Fruit fly (Drosophila melanogaster) whole organism, embryonic: ENCODE data around the gene Use1.

Experiments
- Ada2b ChIP-seq: fragments of 200-800 bp; sonication (Bioruptor generic); IDR thresholded peaks from 2 replicates; pipeline ENCODE4 v1.3.6; 2022; ENCODE audit warnings: missing biosample characterization, missing genetic modification characterization
- Awh ChIP-seq: fragments of 200-800 bp; sonication (Bioruptor generic); IDR thresholded peaks from 2 replicates; pipeline ENCODE4, ENCODE4 v1.3.6; 2022; ENCODE audit warnings: missing biosample characterization, missing genetic modification characterization
- BEAF-32 ChIP-seq: fragments of 200-800 bp; sonication (Bioruptor generic); optimal IDR thresholded peaks from 3 replicates; lab custom pipeline; 2017; ENCODE audit warnings: missing biosample characterization, missing genetic modification characterization, mild to moderate bottlenecking, moderate library complexity, missing genetic modification reagents
- CG10366 ChIP-seq: fragments of 200-800 bp; sonication (Bioruptor generic); IDR thresholded peaks from 2 replicates; pipeline ENCODE4 v1.3.6; 2022; ENCODE audit warnings: missing biosample characterization, missing genetic modification characterization
- CG12104 ChIP-seq: fragments of 200-800 bp; sonication (Bioruptor generic); optimal IDR thresholded peaks from 3 replicates; lab custom pipeline; 2016; ENCODE audit warnings: missing biosample characterization, missing genetic modification characterization
- CG12236 ChIP-seq: fragments of 200-800 bp; sonication (Bioruptor generic); optimal IDR thresholded peaks from 2 replicates; lab custom pipeline; 2016; ENCODE audit warnings: missing biosample characterization, missing genetic modification characterization
- CG1233 ChIP-seq: fragments of 200-800 bp; sonication (Bioruptor generic); optimal IDR thresholded peaks from 4 replicates; lab custom pipeline; 2018; ENCODE audit warnings: missing biosample characterization, mild to moderate bottlenecking, missing genetic modification characterization
- CG13775 ChIP-seq: fragments of 200-800 bp; sonication (Bioruptor generic); optimal IDR thresholded peaks from 3 replicates; lab custom pipeline; 2017; ENCODE audit warnings: missing biosample characterization, mild to moderate bottlenecking, missing genetic modification characterization
- CG17829 ChIP-seq: fragments of 200-800 bp; optimal IDR thresholded peaks from 2 replicates; lab custom pipeline; 2019; ENCODE audit warnings: missing biosample characterization, mild to moderate bottlenecking, missing genetic modification characterization, moderate library complexity
- CG1832 ChIP-seq: fragments of 200-800 bp; sonication (Bioruptor generic); optimal IDR thresholded peaks from 2 replicates; lab custom pipeline; 2017; ENCODE audit warnings: missing biosample characterization, mild to moderate bottlenecking, missing genetic modification characterization, inconsistent platforms
- CG18476 ChIP-seq: fragments of 200-800 bp; sonication (Bioruptor generic); optimal IDR thresholded peaks from 2 replicates; lab custom pipeline; 2016; ENCODE audit warnings: missing biosample characterization, mild to moderate bottlenecking, missing genetic modification characterization
- CG18619 ChIP-seq: fragments of 200-800 bp; sonication (Bioruptor generic); optimal IDR thresholded peaks from 3 replicates; lab custom pipeline; 2017; ENCODE audit warnings: missing biosample characterization, mild to moderate bottlenecking, missing genetic modification characterization
- CG2712 ChIP-seq: fragments of 200-800 bp; optimal IDR thresholded peaks from 3 replicates; lab custom pipeline; 2019; ENCODE audit warnings: missing biosample characterization, mild to moderate bottlenecking, missing genetic modification characterization, moderate library complexity
- CG31365 ChIP-seq: fragments of 200-800 bp; sonication (Bioruptor generic); optimal IDR thresholded peaks from 2 replicates; lab custom pipeline; 2018; ENCODE audit warnings: missing biosample characterization, mild to moderate bottlenecking, missing genetic modification characterization
- CG31441 ChIP-seq: fragments of 200-800 bp; sonication (Bioruptor generic); IDR thresholded peaks from 2 replicates; pipeline ENCODE4 v1.3.6; 2022; ENCODE audit warnings: missing biosample characterization, missing genetic modification characterization
- CG34376 ChIP-seq: fragments of 200-800 bp; sonication (Bioruptor generic); optimal IDR thresholded peaks from 2 replicates; lab custom pipeline; 2018; ENCODE audit warnings: missing biosample characterization, mild to moderate bottlenecking, missing genetic modification characterization
- CG7357 ChIP-seq: fragments of 200-800 bp; sonication (Bioruptor generic); IDR thresholded peaks from 3 replicates; pipeline ENCODE4 v1.3.6; 2022; ENCODE audit warnings: missing biosample characterization, missing genetic modification characterization
- CG7745 ChIP-seq: fragments of 200-800 bp; sonication (Bioruptor generic); optimal IDR thresholded peaks from 2 replicates; lab custom pipeline; 2018; ENCODE audit warnings: missing biosample characterization, mild to moderate bottlenecking, missing genetic modification characterization, moderate library complexity
- CG9727 ChIP-seq: fragments of 200-800 bp; sonication (Bioruptor generic); optimal IDR thresholded peaks from 3 replicates; lab custom pipeline; 2017; ENCODE audit warnings: missing biosample characterization, mild to moderate bottlenecking, missing genetic modification characterization
- CG9932 ChIP-seq: fragments of 200-800 bp; sonication (Bioruptor generic); IDR thresholded peaks from 2 replicates; pipeline ENCODE4 v1.3.6; 2022; ENCODE audit warnings: missing biosample characterization, missing genetic modification characterization
- CkIIα-i1 ChIP-seq: fragments of 200-800 bp; sonication (Bioruptor generic); IDR thresholded peaks from 2 replicates; pipeline ENCODE4 v1.3.6; 2022; ENCODE audit warnings: missing biosample characterization, missing genetic modification characterization
- CoRest ChIP-seq: fragments of 200-800 bp; sonication (Bioruptor generic); optimal IDR thresholded peaks from 3 replicates; lab custom pipeline; 2018; ENCODE audit warnings: missing biosample characterization, mild to moderate bottlenecking, missing genetic modification characterization, moderate library complexity
- CrebB ChIP-seq: fragments of 200-800 bp; sonication (Bioruptor generic); optimal IDR thresholded peaks from 3 replicates; lab custom pipeline; 2018; ENCODE audit warnings: missing biosample characterization, mild to moderate bottlenecking, missing genetic modification characterization
- Dp ChIP-seq: fragments of 200-800 bp; sonication (Bioruptor generic); optimal IDR thresholded peaks from 2 replicates; lab custom pipeline; 2018; ENCODE audit warnings: missing biosample characterization, mild to moderate bottlenecking, missing genetic modification characterization, moderate library complexity
- Elba2 ChIP-seq: fragments of 200-800 bp; sonication (Bioruptor generic); optimal IDR thresholded peaks from 3 replicates; lab custom pipeline; 2016; ENCODE audit warnings: missing biosample characterization, missing genetic modification characterization
- HLH54F ChIP-seq: fragments of 200-800 bp; sonication (Bioruptor generic); optimal IDR thresholded peaks from 3 replicates; lab custom pipeline; 2016; ENCODE audit warnings: missing biosample characterization, missing genetic modification characterization
- Hr39 ChIP-seq: fragments of >200 bp; optimal IDR thresholded peaks from 2 replicates; lab custom pipeline; 2017
- Meics ChIP-seq: fragments of 200-800 bp; sonication (Bioruptor generic); optimal IDR thresholded peaks from 2 replicates; lab custom pipeline; 2017; ENCODE audit warnings: missing biosample characterization, mild to moderate bottlenecking, missing genetic modification characterization
- Myb ChIP-seq: fragments of 200-800 bp; sonication (Bioruptor generic); optimal IDR thresholded peaks from 2 replicates; lab custom pipeline; 2016; ENCODE audit warnings: missing biosample characterization, missing genetic modification characterization
- NC2β ChIP-seq: fragments of 200-800 bp; sonication (Bioruptor generic); optimal IDR thresholded peaks from 2 replicates; lab custom pipeline; 2016; ENCODE audit warnings: missing biosample characterization, missing genetic modification characterization
- Oaz ChIP-seq: fragments of 200-800 bp; sonication (Bioruptor generic); IDR thresholded peaks from 2 replicates; pipeline ENCODE4 v1.3.6; 2022; ENCODE audit warnings: missing biosample characterization, missing genetic modification characterization
- Rfx ChIP-seq: fragments of 200-800 bp; sonication (Bioruptor generic); IDR thresholded peaks from 2 replicates; pipeline ENCODE4 v1.3.6; 2022; ENCODE audit warnings: missing biosample characterization, missing genetic modification characterization
- Trl ChIP-seq, 3 experiments: fragments of >200 bp in 2 of 3; fragments of 200-800 bp in 1 of 3; sonication (Bioruptor generic) in 1 of 3; optimal IDR thresholded peaks; 2 replicates in 1 of 3; 3 replicates in 2 of 3; lab custom pipeline; 2016 to 2017; ENCODE audit warnings: missing biosample characterization in 1 of 3, missing genetic modification characterization in 1 of 3
- Vsx1 ChIP-seq: fragments of 200-800 bp; sonication (Bioruptor generic); optimal IDR thresholded peaks from 2 replicates; lab custom pipeline; 2017; ENCODE audit warnings: missing biosample characterization, mild to moderate bottlenecking, missing genetic modification characterization, missing genetic modification reagents
- ase ChIP-seq: fragments of 200-800 bp; sonication (Bioruptor generic); IDR thresholded peaks from 3 replicates; pipeline ENCODE4 v1.3.6; 2022; ENCODE audit warnings: missing biosample characterization, missing genetic modification characterization
- az2 ChIP-seq: fragments of 200-800 bp; sonication (Bioruptor generic); optimal IDR thresholded peaks from 3 replicates; lab custom pipeline; 2016; ENCODE audit warnings: missing biosample characterization, missing genetic modification characterization
- cas ChIP-seq: fragments of 200-800 bp; sonication (Bioruptor generic); IDR thresholded peaks from 2 replicates; pipeline ENCODE4 v1.3.6; 2022; ENCODE audit warnings: missing biosample characterization, missing genetic modification characterization
- chm ChIP-seq: fragments of 200-800 bp; sonication (Bioruptor generic); IDR thresholded peaks from 2 replicates; pipeline ENCODE4 v1.3.6; 2022; ENCODE audit warnings: missing biosample characterization, missing genetic modification characterization
- dpn ChIP-seq, 2 experiments: fragments of 200-800 bp; sonication (Bioruptor generic); optimal IDR thresholded peaks; 3 replicates each; lab custom pipeline; 2016; ENCODE audit warnings: missing biosample characterization in 2 of 2, missing genetic modification characterization in 2 of 2
- gt ChIP-seq: fragments of 200-800 bp; sonication (Bioruptor generic); IDR thresholded peaks from 2 replicates; pipeline ENCODE4 v1.3.6; 2022; ENCODE audit warnings: missing biosample characterization, missing genetic modification characterization
- hb ChIP-seq: fragments of 200-800 bp; sonication (Bioruptor generic); IDR thresholded peaks from 3 replicates; pipeline ENCODE4 v1.3.6; 2022; ENCODE audit warnings: missing biosample characterization, missing genetic modification characterization; ENCODE audit not compliant: partially characterized antibody
- her ChIP-seq: fragments of 200-800 bp; sonication (Bioruptor generic); optimal IDR thresholded peaks from 2 replicates; lab custom pipeline; 2016; ENCODE audit warnings: missing biosample characterization, missing genetic modification characterization
- inv ChIP-seq: fragments of 200-800 bp; sonication (Bioruptor generic); IDR thresholded peaks from 2 replicates; pipeline ENCODE4 v1.3.6; 2022; ENCODE audit warnings: missing biosample characterization, missing genetic modification characterization; ENCODE audit not compliant: partially characterized antibody
- phol ChIP-seq: fragments of 200-800 bp; sonication (Bioruptor generic); optimal IDR thresholded peaks from 3 replicates; lab custom pipeline; 2018; ENCODE audit warnings: missing biosample characterization, mild to moderate bottlenecking, missing genetic modification characterization, moderate library complexity
- sens ChIP-seq: fragments of 200-800 bp; sonication (Bioruptor generic); peaks from one replicate; lab custom pipeline; 2016; ENCODE audit warnings: missing biosample characterization, missing genetic modification characterization
- slbo ChIP-seq: fragments of 200-800 bp; sonication (Bioruptor generic); IDR thresholded peaks from 2 replicates; pipeline ENCODE4 v1.3.6; 2022; ENCODE audit warnings: missing biosample characterization, missing genetic modification characterization
- so ChIP-seq: fragments of 200-800 bp; sonication (Bioruptor generic); IDR thresholded peaks from 3 replicates; pipeline ENCODE4 v1.3.6; 2022; ENCODE audit warnings: missing biosample characterization, missing genetic modification characterization
- sr ChIP-seq: fragments of 200-800 bp; sonication (Bioruptor generic); IDR thresholded peaks from 3 replicates; pipeline ENCODE4 v1.3.6; 2022; ENCODE audit warnings: missing biosample characterization, missing genetic modification characterization
- twi ChIP-seq: fragments of 200-800 bp; optimal IDR thresholded peaks from 2 replicates; lab custom pipeline; 2019; ENCODE audit warnings: missing biosample characterization, mild to moderate bottlenecking, missing genetic modification characterization, moderate library complexity
- zen2 ChIP-seq: fragments of 200-800 bp; sonication (Bioruptor generic); IDR thresholded peaks from 3 replicates; pipeline ENCODE4 v1.3.6; 2022; ENCODE audit warnings: missing biosample characterization, missing genetic modification characterization; ENCODE audit not compliant: partially characterized antibody

The Use1 gene

DNA sequence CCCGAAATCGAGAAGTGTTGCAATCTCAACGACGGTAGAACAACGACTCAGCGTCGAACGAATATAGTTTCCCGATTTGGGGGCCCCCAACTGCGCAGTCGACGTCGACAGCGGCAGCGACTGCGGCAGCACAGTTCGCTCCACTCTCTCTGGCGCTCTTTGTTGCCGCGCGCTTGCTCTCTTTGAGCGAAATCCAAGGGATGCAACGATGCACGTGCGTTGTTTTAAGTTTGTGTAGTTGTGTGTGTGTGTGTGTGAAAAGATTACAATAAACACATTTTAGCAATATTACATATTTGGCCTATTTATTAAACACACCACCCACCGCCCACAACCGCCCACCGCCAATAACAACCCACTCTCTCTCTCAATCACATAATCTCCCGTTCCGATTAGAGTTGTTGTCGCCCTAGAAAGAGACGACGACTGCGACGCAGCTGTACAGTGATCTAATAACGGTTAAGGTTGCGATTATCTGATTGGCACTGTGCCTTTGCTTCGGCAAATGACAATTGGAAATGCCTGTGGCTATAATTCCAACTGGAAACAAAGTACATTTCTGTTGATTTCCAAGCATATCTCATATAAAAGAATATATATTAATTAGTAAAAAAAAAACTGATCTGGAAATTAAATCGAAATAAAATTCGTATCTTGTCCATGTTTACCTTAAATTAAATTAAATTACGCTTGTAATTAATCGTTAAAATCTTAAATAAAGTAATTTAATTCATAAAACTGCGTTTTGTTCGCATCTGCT, 11.5 kb downstream of the Use1 start (continued):
- no peak for TF ChIP-seq Dp
- no peak for TF ChIP-seq Oaz (GFP tag; lab: Robert Waterston, UW)
- no peak for TF ChIP-seq gt (GFP tag; lab: Robert Waterston, UW)
- TF ChIP-seq HLH54F (GFP tag; lab: Kevin White, UChicago), result no peak
- peak; percentile 84 for TF ChIP-seq sens
- no peak for TF ChIP-seq CG18619
- no peak for TF ChIP-seq hb (GFP tag; lab: Robert Waterston, UW)
- 0 out of 3 replicates have a peak, but pooled peaks have one; percentile 11 for TF ChIP-seq sr (GFP tag; lab: Robert Waterston, UW)
- TF ChIP-seq BEAF-32 (GFP tag; lab: Kevin White, UChicago), result no peak
- no peak for TF ChIP-seq CG12236 (GFP tag; lab: Kevin White, UChicago)
- peak; percentile 38 for TF ChIP-seq CoRest
- TF ChIP-seq CG17829 (tag; lab: Kevin White, UChicago), result no peak
- no peak for TF ChIP-seq Vsx1 (GFP tag; lab: Kevin White, UChicago)
- peak; percentile 1 for TF ChIP-seq az2 (GFP tag; lab: Kevin White, UChicago)
- TF ChIP-seq CG13775 (GFP tag; lab: Kevin White, UChicago), result peak; percentile 25
- no peak for TF ChIP-seq CG12104 (GFP tag; lab: Kevin White, UChicago)
- no peak; the same call in 1 of the 2 replicates for TF ChIP-seq chm (GFP tag; lab: Robert Waterston, UW)
- TF ChIP-seq CG10366 (GFP tag; lab: Robert Waterston, UW), result no peak
- peak; percentile 95 for TF ChIP-seq Trl (optimal IDR thresholded peaks at IDR 0.05; lab: Kevin White, UChicago)
- peak; percentile 18 for TF ChIP-seq Trl (GFP tag; optimal IDR thresholded peaks at IDR 0.05; lab: Kevin White, UChicago)
- TF ChIP-seq twi (tag; lab: Kevin White, UChicago), result no peak
- no peak for TF ChIP-seq CG2712 (tag; lab: Kevin White, UChicago)
- 0 out of 3 replicates have a peak, but pooled peaks have one; percentile 52 for TF ChIP-seq zen2
- TF ChIP-seq CrebB (tag; lab: Kevin White, UChicago), result no peak
- TF ChIP-seq Ada2b (GFP tag; lab: Robert Waterston, UW), result no peak
- TF ChIP-seq CG31365 (tag; lab: Kevin White, UChicago), result no peak
- 0 out of 2 replicates have a peak, but pooled peaks have one; percentile 21 for TF ChIP-seq Awh (GFP tag; lab: Robert Waterston, UW)
- peak; percentile 6 for TF ChIP-seq CG18476
- no peak for TF ChIP-seq her (GFP tag; lab: Kevin White, UChicago)
- peak; percentile 99 for TF ChIP-seq Elba2 (GFP tag; lab: Kevin White, UChicago)
- TF ChIP-seq CG7745 (tag; lab: Kevin White, UChicago), result no peak
- TF ChIP-seq CG34376 (GFP tag; lab: Kevin White, UChicago), result peak; percentile 20
- TF ChIP-seq CkIIα-i1 (GFP tag; lab: Robert Waterston, UW), result no peak
- TF ChIP-seq CG7357 (GFP tag; lab: Robert Waterston, UW), result no peak
- TF ChIP-seq slbo (GFP tag; lab: Robert Waterston, UW), result peak; percentile 26; the same call in 1 of the 2 replicates
- peak; percentile 37; the same call in 1 of the 3 replicates for TF ChIP-seq so (GFP tag; lab: Robert Waterston, UW)
- no peak for TF ChIP-seq dpn (GFP tag; optimal IDR thresholded peaks at IDR 0.05; lab: Kevin White, UChicago)
- no peak for TF ChIP-seq CG1233
- TF ChIP-seq CG9932 (GFP tag; lab: Robert Waterston, UW), result no peak
- no peak for TF ChIP-seq cas (GFP tag; lab: Robert Waterston, UW)
- TF ChIP-seq ase, result no peak
- no peak for TF ChIP-seq Hr39
- TF ChIP-seq inv (GFP tag; lab: Robert Waterston, UW), result no peak
- peak; percentile 2 for TF ChIP-seq phol (tag; lab: Kevin White, UChicago)
- TF ChIP-seq Meics (GFP tag; lab: Kevin White, UChicago), result no peak
- TF ChIP-seq CG1832 (GFP tag; lab: Kevin White, UChicago), result peak; percentile 19
- TF ChIP-seq NC2β, result no peak
- TF ChIP-seq Rfx (GFP tag; lab: Robert Waterston, UW), result no peak
- no peak for TF ChIP-seq CG31441 (GFP tag; lab: Robert Waterston, UW)
- peak; percentile 18 for TF ChIP-seq CG9727 (GFP tag; lab: Kevin White, UChicago)
- TF ChIP-seq Myb (GFP tag; lab: Kevin White, UChicago), result no peak
